Worm (Caenorhabditis elegans) whole organism, L4/young adult: ENCODE results near the gene ndx-6.
A peak's percentile ranks its signal among the peaks of the same experiment; 100 is the strongest.

ENCODE experiments used
- W03F9.2 ChIP-seq: fragments of 150-350 bp; optimal IDR thresholded peaks from 2 replicates; lab custom pipeline; 2014; ENCODE audit warnings: missing biosample characterization, missing genetic modification characterization
- dao-5 ChIP-seq: sonication (generic microtip); optimal IDR thresholded peaks from 2 replicates; lab custom pipeline; 2016; ENCODE audit warnings: missing genotype, missing genetic modification characterization, moderate library complexity, missing compliant biosample characterization
- him-1 ChIP-seq: sonication (generic microtip); optimal IDR thresholded peaks from 2 replicates; lab custom pipeline; 2016; ENCODE audit warnings: missing genotype, missing genetic modification reagents, missing genetic modification characterization, missing compliant biosample characterization

DNA sequence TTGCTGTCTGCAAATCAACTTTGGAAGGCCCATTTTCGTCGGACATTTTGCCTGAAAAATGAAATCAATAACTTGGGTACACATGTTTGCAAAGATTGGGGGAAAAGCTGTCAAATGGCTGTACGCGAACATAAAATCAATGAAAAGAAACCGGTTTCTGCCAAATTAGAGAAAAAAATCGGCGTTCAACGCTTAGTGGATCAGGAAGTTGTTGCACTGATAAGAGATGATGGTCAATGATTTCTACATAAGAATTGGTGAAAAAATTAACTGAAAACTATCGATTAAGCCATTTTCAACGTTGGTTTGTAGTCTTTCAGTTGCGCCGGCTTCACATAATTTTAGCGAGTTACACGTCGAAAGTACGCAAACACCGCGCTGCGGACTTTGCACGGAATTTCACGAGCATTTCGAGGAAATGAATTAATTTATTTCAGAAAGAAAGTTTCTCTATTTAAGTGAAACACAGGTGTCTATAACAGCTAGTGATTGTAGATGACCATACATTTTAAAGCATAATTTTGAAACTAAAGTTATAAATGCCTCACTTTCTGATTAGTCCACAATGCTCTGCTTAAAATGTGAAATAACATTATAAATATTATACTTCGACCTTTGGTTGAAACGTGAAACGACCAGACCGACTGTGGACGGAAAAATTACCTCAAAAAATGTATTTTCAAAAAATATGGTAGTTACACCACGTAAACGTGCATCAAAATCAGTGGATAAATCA is 40.0 kb upstream of the ndx-6 start, which contains the start of the genes F07F6.4 and F07F6.2:
- TF ChIP-seq him-1 (no peak), W03F9.2 (peak; percentile 6), dao-5 (tag; lab: Kevin White, UChicago) (no peak)
